Worm (Caenorhabditis elegans) whole organism, early embryonic: Measurements from ENCODE around the gene tbx-8.

ENCODE experiments used
- B0310.2 ChIP-seq: sonication (generic microtip); optimal IDR thresholded peaks from 2 replicates; lab custom pipeline; 2016; ENCODE audit warnings: mild to moderate bottlenecking, missing genetic modification characterization, missing compliant biosample characterization
- F13C5.2 ChIP-seq: sonication (generic microtip); optimal IDR thresholded peaks from 2 replicates; lab custom pipeline; 2017; ENCODE audit warnings: mild to moderate bottlenecking, missing genetic modification characterization, inconsistent platforms, missing compliant biosample characterization
- aly-1 ChIP-seq: sonication (generic microtip); optimal IDR thresholded peaks from 2 replicates; lab custom pipeline; 2016; ENCODE audit warnings: missing genetic modification characterization, missing compliant biosample characterization
- ama-1 ChIP-seq: fragments of 150-350 bp; optimal IDR thresholded peaks from 2 replicates; lab custom pipeline; 2014
- ceh-13 ChIP-seq: fragments of 200-800 bp; sonication (Bioruptor generic); optimal IDR thresholded peaks from 2 replicates; lab custom pipeline; 2018; ENCODE audit warnings: mild to moderate bottlenecking, missing genetic modification characterization, missing compliant biosample characterization
- flt-1 ChIP-seq: fragments of 200-800 bp; sonication (Bioruptor generic); IDR thresholded peaks from 2 replicates; pipeline ENCODE4 v1.3.6; 2022; ENCODE audit warnings: missing genetic modification characterization, missing compliant biosample characterization
- hmbx-1 ChIP-seq: sonication (generic microtip); optimal IDR thresholded peaks from 2 replicates; lab custom pipeline; 2016; ENCODE audit warnings: mild to moderate bottlenecking, missing genetic modification characterization, missing compliant biosample characterization
- hnd-1 ChIP-seq: sonication (generic microtip); optimal IDR thresholded peaks from 2 replicates; lab custom pipeline; 2016; ENCODE audit warnings: missing genetic modification characterization, missing compliant biosample characterization
- pes-1 ChIP-seq: fragments of 200-800 bp; sonication (Bioruptor generic); IDR thresholded peaks from 2 replicates; pipeline ENCODE4 v1.3.6; 2022; ENCODE audit warnings: missing genetic modification reagents, missing genetic modification characterization, missing compliant biosample characterization
- tbx-37 ChIP-seq: fragments of 200-800 bp; sonication (Bioruptor generic); conservative IDR thresholded peaks from 2 replicates; pipeline ENCODE4 v1.3.6; 2022; ENCODE audit warnings: missing genetic modification reagents, missing genetic modification characterization, missing compliant biosample characterization
- tra-4 ChIP-seq: sonication (generic microtip); optimal IDR thresholded peaks from 2 replicates; lab custom pipeline; 2017; ENCODE audit warnings: missing genetic modification characterization, missing compliant biosample characterization

DNA sequence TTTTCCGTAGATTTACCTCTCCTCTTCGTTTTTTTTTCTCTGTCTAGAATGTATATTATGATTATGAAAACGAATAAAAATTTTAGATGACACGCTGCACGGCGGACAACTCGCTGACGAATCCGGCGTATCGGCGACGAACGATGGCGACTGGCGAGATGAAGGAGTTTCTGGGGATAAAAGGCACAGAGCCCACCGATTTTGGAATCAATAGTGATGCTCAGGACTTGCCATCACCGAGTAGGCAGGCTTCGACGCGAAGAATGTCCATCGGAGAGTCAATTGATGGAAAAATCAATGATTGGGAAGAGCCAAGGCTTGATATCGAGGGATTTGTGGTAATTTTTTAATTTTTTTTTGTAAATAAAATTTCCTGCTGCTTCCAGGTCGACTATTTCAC is 12.1 kb upstream of the tbx-8 start, which contains the start of gene ced-9:
- TF ChIP-seq F13C5.2 (tag; lab: Kevin White, UChicago) (no peak), flt-1 (GFP tag; lab: Robert Waterston, UW) (no peak), pes-1 (GFP tag; lab: Robert Waterston, UW) (no peak), ama-1 (lab: Kevin White, UChicago) (no peak), hmbx-1 (tag; lab: Kevin White, UChicago) (no peak), ceh-13 (no peak), tra-4 (no peak), hnd-1 (tag; lab: Kevin White, UChicago) (no peak), aly-1 (tag; lab: Kevin White, UChicago) (no peak), tbx-37 (GFP tag; lab: Robert Waterston, UW) (no peak), B0310.2 (tag; lab: Kevin White, UChicago) (no peak)
